Fruit fly (Drosophila melanogaster) S2 (cell line): Measurements from ENCODE around the gene boi.

Experiments used
- CG8478 ChIP-seq: fragments of >200 bp; optimal IDR thresholded peaks from 2 replicates; lab custom pipeline; 2018
- CTCF ChIP-seq, 2 experiments: fragments of >200 bp; optimal IDR thresholded peaks; 2 replicates each; lab custom pipeline; 2018

dm6 chrX:2440219-2440618, 29.6 kb downstream of the boi start:
- TF ChIP-seq CG8478 (lab: Kevin White, UChicago) = no peak
- no peak for TF ChIP-seq CTCF (optimal IDR thresholded peaks at IDR 0.05; lab: Kevin White, UChicago)
